Worm (Caenorhabditis elegans) whole organism, L3 larva: ENCODE measurements around the gene gpd-3.

Experiments used
- R02D3.7 ChIP-seq: fragments of 150-350 bp; optimal IDR thresholded peaks from 2 replicates; lab custom pipeline; 2014; ENCODE audit warnings: missing biosample characterization, missing genetic modification characterization
- ZK546.5 ChIP-seq: sonication (generic microtip); optimal IDR thresholded peaks from 2 replicates; lab custom pipeline; 2017; ENCODE audit warnings: missing biosample characterization, missing genetic modification characterization
- ama-1 ChIP-seq: fragments of 150-350 bp; optimal IDR thresholded peaks from 2 replicates; lab custom pipeline; 2018
- ceh-16 ChIP-seq: sonication (generic microtip); optimal IDR thresholded peaks from 2 replicates; lab custom pipeline; 2017; ENCODE audit warnings: missing biosample characterization, missing genetic modification characterization
- ceh-28 ChIP-seq: fragments of 150-350 bp; optimal IDR thresholded peaks from 2 replicates; lab custom pipeline; 2014; ENCODE audit warnings: missing biosample characterization, missing genetic modification reagents, missing genetic modification characterization
- ceh-9 ChIP-seq: sonication (generic microtip); optimal IDR thresholded peaks from 2 replicates; lab custom pipeline; 2018; ENCODE audit warnings: missing biosample characterization, missing genetic modification characterization
- daf-12 ChIP-seq: fragments of 150-350 bp; optimal IDR thresholded peaks from 2 replicates; lab custom pipeline; 2014; ENCODE audit warnings: missing biosample characterization, missing genetic modification reagents, missing genetic modification characterization
- egl-27 ChIP-seq: sonication (generic microtip); optimal IDR thresholded peaks from 4 replicates; lab custom pipeline; 2017; ENCODE audit warnings: missing biosample characterization, missing genetic modification reagents, missing genetic modification characterization
- elt-2 ChIP-seq: sonication (generic microtip); optimal IDR thresholded peaks from 2 replicates; lab custom pipeline; 2016; ENCODE audit warnings: missing genetic modification reagents, mild to moderate bottlenecking, missing genetic modification characterization, missing compliant biosample characterization
- elt-3 ChIP-seq, 3 experiments: fragments of 150-350 bp in 1 of 3; sonication (generic microtip) in 2 of 3; optimal IDR thresholded peaks; 2 replicates in 2 of 3; 4 replicates in 1 of 3; lab custom pipeline; 2014 to 2017; ENCODE audit warnings: missing biosample characterization in 3 of 3, missing genetic modification characterization in 3 of 3
- eor-1 ChIP-seq, 2 experiments: fragments of 150-350 bp; optimal IDR thresholded peaks; 2 replicates each; lab custom pipeline; 2014 to 2018; ENCODE audit warnings: missing biosample characterization in 2 of 2, missing genetic modification characterization in 2 of 2
- fkh-10 ChIP-seq: sonication (generic microtip); optimal IDR thresholded peaks from 2 replicates; lab custom pipeline; 2017; ENCODE audit warnings: missing biosample characterization, missing genetic modification reagents, missing genetic modification characterization
- fkh-2 ChIP-seq: fragments of 150-350 bp; optimal IDR thresholded peaks from 2 replicates; lab custom pipeline; 2014; ENCODE audit warnings: missing biosample characterization, missing genetic modification reagents, missing genetic modification characterization
- fos-1 ChIP-seq: fragments of 150-350 bp; optimal IDR thresholded peaks from 2 replicates; lab custom pipeline; 2014; ENCODE audit warnings: missing biosample characterization, missing genetic modification characterization
- hmg-11 ChIP-seq: sonication (generic microtip); optimal IDR thresholded peaks from 2 replicates; lab custom pipeline; 2016; ENCODE audit warnings: missing genetic modification characterization, missing compliant biosample characterization
- jun-1 ChIP-seq: fragments of 150-350 bp; optimal IDR thresholded peaks from 2 replicates; lab custom pipeline; 2014; ENCODE audit warnings: missing biosample characterization, missing genetic modification reagents, missing genetic modification characterization
- lin-15B ChIP-seq: fragments of 150-350 bp; optimal IDR thresholded peaks from 2 replicates; lab custom pipeline; 2014; ENCODE audit warnings: missing biosample characterization, missing genetic modification characterization
- lsy-12 ChIP-seq: sonication (generic microtip); optimal IDR thresholded peaks from 2 replicates; lab custom pipeline; 2016; ENCODE audit warnings: mild to moderate bottlenecking, missing genetic modification characterization, missing compliant biosample characterization
- nfya-1 ChIP-seq: sonication (generic microtip); optimal IDR thresholded peaks from 2 replicates; lab custom pipeline; 2017; ENCODE audit warnings: missing genetic modification characterization, mild to moderate bottlenecking, missing compliant biosample characterization, antibody characterized with exemption, moderate library complexity; ENCODE audit not compliant: insufficient read depth
- nhr-11 ChIP-seq: fragments of 150-350 bp; optimal IDR thresholded peaks from 2 replicates; lab custom pipeline; 2014; ENCODE audit warnings: missing biosample characterization, missing genetic modification characterization
- nhr-23 ChIP-seq: fragments of 150-350 bp; optimal IDR thresholded peaks from 2 replicates; lab custom pipeline; 2014; ENCODE audit warnings: missing biosample characterization, missing genetic modification reagents, missing genetic modification characterization
- nhr-237 ChIP-seq: fragments of 150-350 bp; optimal IDR thresholded peaks from 2 replicates; lab custom pipeline; 2014; ENCODE audit warnings: missing biosample characterization, missing genetic modification characterization
- nhr-25 ChIP-seq: sonication (generic microtip); optimal IDR thresholded peaks from 2 replicates; lab custom pipeline; 2017; ENCODE audit warnings: missing biosample characterization, missing genetic modification characterization
- nhr-28 ChIP-seq: fragments of 150-350 bp; optimal IDR thresholded peaks from 2 replicates; lab custom pipeline; 2014; ENCODE audit warnings: missing biosample characterization, missing genetic modification characterization
- nhr-43 ChIP-seq: sonication (generic microtip); optimal IDR thresholded peaks from 2 replicates; lab custom pipeline; 2016; ENCODE audit warnings: mild to moderate bottlenecking, missing genetic modification characterization, missing compliant biosample characterization; ENCODE audit not compliant: poor library complexity, severe bottlenecking
- nhr-67 ChIP-seq: fragments of 150-350 bp; optimal IDR thresholded peaks from 2 replicates; lab custom pipeline; 2014; ENCODE audit warnings: missing biosample characterization, missing genetic modification characterization
- nhr-77 ChIP-seq: fragments of 150-350 bp; optimal IDR thresholded peaks from 2 replicates; lab custom pipeline; 2014; ENCODE audit warnings: missing biosample characterization, missing genetic modification characterization
- pha-4 ChIP-seq: fragments of 150-350 bp; optimal IDR thresholded peaks from 2 replicates; lab custom pipeline; 2014; ENCODE audit warnings: missing biosample characterization, missing genetic modification reagents, missing genetic modification characterization
- snpc-4 ChIP-seq: fragments of 150-350 bp; optimal IDR thresholded peaks from 2 replicates; lab custom pipeline; 2014; ENCODE audit warnings: missing biosample characterization, missing genetic modification characterization
- tbx-2 ChIP-seq: sonication (generic microtip); optimal IDR thresholded peaks from 2 replicates; lab custom pipeline; 2016; ENCODE audit warnings: mild to moderate bottlenecking, missing genetic modification characterization, missing compliant biosample characterization
- unc-39 ChIP-seq: sonication (generic microtip); optimal IDR thresholded peaks from 4 replicates; lab custom pipeline; 2017; ENCODE audit warnings: missing biosample characterization, missing genetic modification characterization
- zag-1 ChIP-seq: fragments of 150-350 bp; optimal IDR thresholded peaks from 2 replicates; lab custom pipeline; 2014; ENCODE audit warnings: missing biosample characterization, missing genetic modification characterization
- ztf-4 ChIP-seq: fragments of 150-350 bp; optimal IDR thresholded peaks from 2 replicates; lab custom pipeline; 2014; ENCODE audit warnings: missing biosample characterization, missing genetic modification characterization

gpd-3 gene

DNA sequence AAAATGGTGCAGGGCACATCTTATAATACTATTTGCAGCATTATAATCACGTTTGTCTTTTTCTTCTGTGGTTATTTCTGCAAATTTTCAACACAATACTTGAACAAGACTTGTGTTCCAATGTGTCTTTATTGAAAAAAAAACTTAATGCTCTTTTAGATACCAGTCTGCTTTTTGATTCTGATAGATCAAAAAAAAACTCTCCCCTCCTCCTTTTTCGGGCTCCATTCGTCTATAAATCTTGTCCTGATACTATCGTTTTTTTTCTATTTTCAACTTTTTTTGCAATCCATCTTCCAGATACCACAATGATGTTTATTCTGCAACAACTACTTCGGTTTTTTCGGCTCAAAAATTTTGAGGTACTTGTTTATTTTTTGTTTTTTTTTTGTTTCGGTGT, 32.3 kb downstream of the gpd-3 start, which contains the start of gene twk-16:
TSS of gene twk-16 (plus strand) at position 301 of the 400 bp plus-strand sequence.
- no peak for TF ChIP-seq ZK546.5
- no peak for TF ChIP-seq nhr-77
- TF ChIP-seq nhr-237 (tag; lab: Kevin White, UChicago), result no peak
- no peak for TF ChIP-seq R02D3.7 (tag; lab: Kevin White, UChicago)
- TF ChIP-seq zag-1 (tag; lab: Kevin White, UChicago), result no peak
- no peak for TF ChIP-seq lsy-12 (tag; lab: Kevin White, UChicago)
- TF ChIP-seq nhr-11, result no peak
- no peak for TF ChIP-seq fkh-2 (tag; lab: Kevin White, UChicago)
- TF ChIP-seq fos-1 (tag; lab: Kevin White, UChicago), result no peak
- TF ChIP-seq ceh-9, result no peak

DNA sequence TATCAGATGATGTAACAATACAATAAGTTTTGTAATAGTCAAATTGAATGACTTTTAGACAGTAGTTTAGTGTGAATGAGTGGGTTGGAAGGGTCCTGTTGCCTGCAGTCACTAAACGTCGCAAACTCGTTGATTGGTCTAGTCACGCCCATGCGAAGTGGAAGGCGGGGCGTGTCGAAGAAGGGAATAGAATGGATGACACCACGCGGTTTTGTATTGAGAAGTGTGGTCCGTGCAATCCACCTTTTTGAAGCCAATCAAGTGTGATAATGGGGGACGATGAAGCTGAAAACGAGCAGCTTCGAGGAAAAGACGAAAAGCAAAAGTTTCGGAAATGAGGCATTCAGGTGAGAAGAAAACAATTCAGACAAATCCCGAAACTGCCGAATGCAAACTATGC, 42.8 kb downstream of the gpd-3 start, which contains the start of gene ceh-31:
TSS of gene ceh-31 (minus strand) at position 101 of the 400 bp plus-strand sequence.
- TF ChIP-seq ceh-9 (no peak), fkh-2 (tag; lab: Kevin White, UChicago) (no peak), snpc-4 (tag; lab: Kevin White, UChicago) (no peak), ceh-28 (tag; lab: Kevin White, UChicago) (no peak), nhr-25 (tag; lab: Kevin White, UChicago) (no peak), nfya-1 (tag; lab: Kevin White, UChicago) (no peak), pha-4 (tag; lab: Kevin White, UChicago) (no peak), nhr-11 (no peak), ceh-16 (tag; lab: Kevin White, UChicago) (no peak), ama-1 (no peak), jun-1 (no peak), lin-15B (no peak), R02D3.7 (tag; lab: Kevin White, UChicago) (no peak), elt-3 (tag; optimal IDR thresholded peaks at IDR 0.05; lab: Kevin White, UChicago) (no peak), tbx-2 (tag; lab: Kevin White, UChicago) (no peak), unc-39 (tag; lab: Kevin White, UChicago) (no peak), nhr-28 (no peak), eor-1 (tag; optimal IDR thresholded peaks at IDR 0.05; lab: Kevin White, UChicago) (no peak)

DNA sequence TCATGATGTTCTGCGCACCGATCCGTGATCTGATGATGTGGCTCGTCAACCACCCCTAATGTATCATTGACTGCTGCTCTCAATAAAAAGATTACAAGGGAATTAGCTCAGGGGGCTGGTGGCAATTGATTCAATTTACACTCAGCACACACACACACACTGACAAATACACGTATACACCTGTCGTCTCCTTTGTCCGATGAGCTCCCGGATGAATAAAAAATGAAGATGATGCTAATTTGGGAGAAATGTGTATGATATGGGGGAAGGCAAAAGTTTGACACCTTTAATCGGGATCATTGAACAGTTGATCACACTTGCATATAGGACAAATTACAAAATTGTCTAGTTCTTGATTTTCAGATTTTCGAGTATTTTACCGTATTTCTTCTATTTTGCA, 46.1 kb downstream of the gpd-3 start:
- no peak for TF ChIP-seq nhr-77
- TF ChIP-seq elt-2 (tag; lab: Kevin White, UChicago), result no peak
- TF ChIP-seq hmg-11 (tag; lab: Kevin White, UChicago), result no peak
- no peak for TF ChIP-seq nhr-11
- TF ChIP-seq ama-1, result no peak

DNA sequence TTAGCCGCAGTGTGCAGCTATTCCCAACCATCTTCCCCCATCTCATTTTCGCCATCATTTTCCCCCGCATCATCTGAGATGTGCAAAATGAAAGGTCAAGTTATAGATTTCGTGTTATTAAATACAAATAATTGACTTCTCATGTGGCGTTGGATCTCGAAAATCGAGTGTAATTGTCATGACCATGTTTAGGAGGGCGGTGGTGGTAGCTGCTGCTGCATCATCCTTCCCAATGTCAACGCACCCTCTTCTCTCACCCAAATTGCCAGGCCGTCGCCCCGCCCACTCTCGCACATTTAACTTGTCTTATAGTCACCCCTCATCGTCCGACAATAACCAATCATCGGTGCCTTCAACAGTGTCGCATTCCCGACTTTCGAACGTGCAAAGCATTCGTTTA, 49.9 kb downstream of the gpd-3 start, which contains the start of gene ceh-30:
TSS of gene ceh-30 (plus strand) at position 301 of the 400 bp plus-strand sequence.
- TF ChIP-seq ztf-4 (tag; lab: Kevin White, UChicago) (no peak), egl-27 (tag; lab: Kevin White, UChicago) (no peak), nhr-23 (tag; lab: Kevin White, UChicago) (no peak), fkh-10 (GFP tag; lab: Kevin White, UChicago) (no peak), lsy-12 (tag; lab: Kevin White, UChicago) (no peak), nhr-77 (no peak), nhr-237 (tag; lab: Kevin White, UChicago) (no peak), nhr-43 (tag; lab: Kevin White, UChicago) (no peak), R02D3.7 (tag; lab: Kevin White, UChicago) (no peak), daf-12 (no peak), elt-3 (tag; optimal IDR thresholded peaks at IDR 0.05; lab: Kevin White, UChicago) (no peak), nhr-67 (tag; lab: Kevin White, UChicago) (no peak)
